Fruit fly (Drosophila melanogaster) whole organism, embryonic: Measurements from ENCODE around the gene CG7565.

Source experiments
- Asciz ChIP-seq: fragments of 200-800 bp; sonication (Bioruptor generic); optimal IDR thresholded peaks from 2 replicates; lab custom pipeline; 2017; ENCODE audit warnings: missing biosample characterization, mild to moderate bottlenecking, missing genetic modification characterization, missing genetic modification reagents
- B-H1 ChIP-seq: fragments of 200-800 bp; sonication (Bioruptor generic); IDR thresholded peaks from 3 replicates; pipeline ENCODE4 v1.3.6; 2022; ENCODE audit warnings: missing biosample characterization, missing genetic modification characterization
- Bgb ChIP-seq: fragments of 200-800 bp; sonication (Bioruptor generic); IDR thresholded peaks from 2 replicates; pipeline ENCODE4 v1.3.6; 2022; ENCODE audit warnings: missing biosample characterization, missing genetic modification characterization; ENCODE audit not compliant: partially characterized antibody
- CG10267 ChIP-seq: fragments of 200-800 bp; sonication (Bioruptor generic); optimal IDR thresholded peaks from 2 replicates; lab custom pipeline; 2018; ENCODE audit warnings: missing biosample characterization, mild to moderate bottlenecking, missing genetic modification characterization, moderate library complexity
- CG10979 ChIP-seq: fragments of 200-800 bp; sonication (Bioruptor generic); optimal IDR thresholded peaks from 2 replicates; lab custom pipeline; 2018; ENCODE audit warnings: missing biosample characterization, mild to moderate bottlenecking, missing genetic modification characterization, moderate library complexity
- CG1233 ChIP-seq: fragments of 200-800 bp; sonication (Bioruptor generic); optimal IDR thresholded peaks from 4 replicates; lab custom pipeline; 2018; ENCODE audit warnings: missing biosample characterization, mild to moderate bottlenecking, missing genetic modification characterization
- CG12391 ChIP-seq: fragments of 200-800 bp; sonication (Bioruptor generic); optimal IDR thresholded peaks from 3 replicates; lab custom pipeline; 2018; ENCODE audit warnings: missing biosample characterization, mild to moderate bottlenecking, missing genetic modification characterization, moderate library complexity
- CG14860 ChIP-seq: fragments of 200-800 bp; sonication (Bioruptor generic); IDR thresholded peaks from 3 replicates; pipeline ENCODE4 v1.3.6; 2022; ENCODE audit warnings: missing biosample characterization, missing genetic modification characterization; ENCODE audit not compliant: partially characterized antibody
- CG1792 ChIP-seq: fragments of 200-800 bp; sonication (Bioruptor generic); optimal IDR thresholded peaks from 2 replicates; lab custom pipeline; 2016; ENCODE audit warnings: missing biosample characterization, missing genetic modification characterization
- CG2199 ChIP-seq: fragments of 200-800 bp; sonication (Bioruptor generic); IDR thresholded peaks from 3 replicates; pipeline ENCODE4 v1.3.6; 2022; ENCODE audit warnings: missing biosample characterization, missing genetic modification characterization
- CG34422 ChIP-seq: fragments of 200-800 bp; sonication (Bioruptor generic); IDR thresholded peaks from 3 replicates; pipeline ENCODE4 v1.3.6; 2022; ENCODE audit warnings: missing biosample characterization, missing genetic modification characterization
- CG3838 ChIP-seq: fragments of 200-800 bp; sonication (Bioruptor generic); optimal IDR thresholded peaks from 3 replicates; lab custom pipeline; 2016; ENCODE audit warnings: missing biosample characterization, missing genetic modification characterization
- CG3995 ChIP-seq: fragments of 200-800 bp; sonication (Bioruptor generic); optimal IDR thresholded peaks from 3 replicates; lab custom pipeline; 2016; ENCODE audit warnings: missing biosample characterization, missing genetic modification characterization
- CG9215 ChIP-seq: fragments of 200-800 bp; sonication (Bioruptor generic); IDR thresholded peaks from 2 replicates; pipeline ENCODE4 v1.3.6; 2022; ENCODE audit warnings: missing biosample characterization, missing genetic modification characterization
- Dip3 ChIP-seq: fragments of 200-800 bp; sonication (Bioruptor generic); optimal IDR thresholded peaks from 3 replicates; lab custom pipeline; 2016; ENCODE audit warnings: missing biosample characterization, missing genetic modification characterization
- ERR ChIP-seq: fragments of 200-800 bp; sonication (Bioruptor generic); optimal IDR thresholded peaks from 2 replicates; lab custom pipeline; 2016; ENCODE audit warnings: missing biosample characterization, missing genetic modification characterization
- Elba2 ChIP-seq: fragments of 200-800 bp; sonication (Bioruptor generic); optimal IDR thresholded peaks from 3 replicates; lab custom pipeline; 2016; ENCODE audit warnings: missing biosample characterization, missing genetic modification characterization
- Fer1 ChIP-seq: fragments of 200-800 bp; sonication (Bioruptor generic); optimal IDR thresholded peaks from 2 replicates; lab custom pipeline; 2017; ENCODE audit warnings: missing biosample characterization, mild to moderate bottlenecking, missing genetic modification characterization
- GATAe ChIP-seq: fragments of 200-800 bp; sonication (Bioruptor generic); conservative IDR thresholded peaks from 2 replicates; pipeline ENCODE4 v1.3.6; 2022; ENCODE audit warnings: missing biosample characterization, missing genetic modification characterization
- Hey ChIP-seq: fragments of 200-800 bp; sonication (Bioruptor generic); optimal IDR thresholded peaks from 3 replicates; lab custom pipeline; 2018; ENCODE audit warnings: missing biosample characterization, mild to moderate bottlenecking, missing genetic modification characterization
- Hmr ChIP-seq: fragments of 200-800 bp; sonication (Bioruptor generic); optimal IDR thresholded peaks from 3 replicates; lab custom pipeline; 2017; ENCODE audit warnings: mild to moderate bottlenecking, missing biosample characterization, missing genetic modification reagents, missing genetic modification characterization
- Hsf ChIP-seq: fragments of 200-800 bp; sonication (Bioruptor generic); optimal IDR thresholded peaks from 3 replicates; lab custom pipeline; 2016; ENCODE audit warnings: missing biosample characterization, missing genetic modification characterization
- Lpt ChIP-seq: fragments of >200 bp; optimal IDR thresholded peaks from 2 replicates; lab custom pipeline; 2018; ENCODE audit warnings: missing biosample characterization, missing genetic modification characterization
- Nf-YB ChIP-seq: fragments of 200-800 bp; sonication (Bioruptor generic); optimal IDR thresholded peaks from 3 replicates; lab custom pipeline; 2019; ENCODE audit warnings: missing biosample characterization, mild to moderate bottlenecking, missing genetic modification characterization, moderate library complexity
- Ravus ChIP-seq: fragments of 200-800 bp; sonication (Bioruptor generic); IDR thresholded peaks from 2 replicates; pipeline ENCODE4 v1.3.6; 2022; ENCODE audit warnings: missing biosample characterization, missing genetic modification characterization
- Rx ChIP-seq: fragments of 200-800 bp; sonication (Bioruptor generic); IDR thresholded peaks from 2 replicates; pipeline ENCODE4 v1.3.6; 2022; ENCODE audit warnings: missing biosample characterization, missing genetic modification characterization
- Scr ChIP-seq: fragments of 200-800 bp; sonication (Bioruptor generic); IDR thresholded peaks from 2 replicates; pipeline ENCODE4 v1.3.6; 2022; ENCODE audit warnings: missing biosample characterization, missing genetic modification characterization; ENCODE audit not compliant: partially characterized antibody
- Sox102F ChIP-seq: fragments of 200-800 bp; sonication (Bioruptor generic); optimal IDR thresholded peaks from 2 replicates; lab custom pipeline; 2018; ENCODE audit warnings: missing biosample characterization, mild to moderate bottlenecking, missing genetic modification characterization, moderate library complexity
- Spps ChIP-seq: fragments of 200-800 bp; sonication (Bioruptor generic); optimal IDR thresholded peaks from 2 replicates; lab custom pipeline; 2018; ENCODE audit warnings: missing biosample characterization, mild to moderate bottlenecking, missing genetic modification characterization
- Sry-β ChIP-seq: fragments of 200-800 bp; sonication (Bioruptor generic); optimal IDR thresholded peaks from 2 replicates; lab custom pipeline; 2018; ENCODE audit warnings: missing biosample characterization, mild to moderate bottlenecking, missing genetic modification characterization, moderate library complexity
- Usf ChIP-seq: fragments of 200-800 bp; sonication (Bioruptor generic); optimal IDR thresholded peaks from 2 replicates; lab custom pipeline; 2017; ENCODE audit warnings: missing genotype, missing biosample characterization, missing genetic modification characterization
- ab ChIP-seq: fragments of 200-800 bp; sonication (Bioruptor generic); optimal IDR thresholded peaks from 2 replicates; lab custom pipeline; 2016; ENCODE audit warnings: missing biosample characterization, missing genetic modification characterization
- eve ChIP-seq, 2 experiments: fragments of >200 bp; optimal IDR thresholded peaks; 2 replicates each; lab custom pipeline; 2017; ENCODE audit warnings: missing biosample characterization in 2 of 2, missing genetic modification characterization in 2 of 2
- eyg ChIP-seq: fragments of 200-800 bp; sonication (Bioruptor generic); optimal IDR thresholded peaks from 3 replicates; lab custom pipeline; 2016; ENCODE audit warnings: missing biosample characterization, missing genetic modification characterization
- fd64A ChIP-seq: fragments of 200-800 bp; sonication (Bioruptor generic); optimal IDR thresholded peaks from 3 replicates; lab custom pipeline; 2018; ENCODE audit warnings: missing biosample characterization, mild to moderate bottlenecking, missing genetic modification characterization
- gem ChIP-seq: fragments of 200-800 bp; sonication (Bioruptor generic); optimal IDR thresholded peaks from 2 replicates; lab custom pipeline; 2019; ENCODE audit warnings: missing biosample characterization, mild to moderate bottlenecking, missing genetic modification characterization, moderate library complexity
- h ChIP-seq: fragments of >200 bp; optimal IDR thresholded peaks from 2 replicates; lab custom pipeline; 2017
- knrl ChIP-seq: fragments of 200-800 bp; sonication (Bioruptor generic); IDR thresholded peaks from 3 replicates; pipeline ENCODE4 v1.3.6; 2022; ENCODE audit warnings: missing biosample characterization, missing genetic modification characterization; ENCODE audit not compliant: partially characterized antibody
- lilli ChIP-seq: fragments of 200-800 bp; sonication (Bioruptor generic); optimal IDR thresholded peaks from 3 replicates; lab custom pipeline; 2016; ENCODE audit warnings: missing biosample characterization, missing genetic modification characterization
- lov ChIP-seq, 2 experiments: fragments of 200-800 bp in 1 of 2; fragments of >200 bp in 1 of 2; sonication (Bioruptor generic) in 1 of 2; IDR thresholded peaks in 1 of 2; optimal IDR thresholded peaks in 1 of 2; 2 replicates in 1 of 2; 3 replicates in 1 of 2; pipeline versions ENCODE4 v1.3.6 to Lab custom; 2017 to 2022; ENCODE audit warnings: missing biosample characterization in 1 of 2, missing genetic modification characterization in 1 of 2
- nerfin-1 ChIP-seq: fragments of 200-800 bp; sonication (Bioruptor generic); optimal IDR thresholded peaks from 3 replicates; lab custom pipeline; 2019; ENCODE audit warnings: missing biosample characterization, mild to moderate bottlenecking, missing genetic modification characterization, moderate library complexity
- pan ChIP-seq, 4 experiments: fragments of >200 bp in 3 of 4; fragments of 200-800 bp in 1 of 4; sonication (Bioruptor generic) in 1 of 4; optimal IDR thresholded peaks in 3 of 4; IDR thresholded peaks in 1 of 4; 2 replicates each; pipeline versions ENCODE4 v1.3.6 to Lab custom; 2017 to 2022; ENCODE audit warnings: missing biosample characterization in 2 of 4, missing genetic modification characterization in 2 of 4, mixed read lengths in 1 of 4
- pfk ChIP-seq: fragments of 200-800 bp; sonication (Bioruptor generic); optimal IDR thresholded peaks from 2 replicates; lab custom pipeline; 2018; ENCODE audit warnings: missing biosample characterization, mild to moderate bottlenecking, missing genetic modification characterization, moderate library complexity
- pho ChIP-seq: fragments of 200-800 bp; sonication (Bioruptor generic); optimal IDR thresholded peaks from 2 replicates; lab custom pipeline; 2016; ENCODE audit warnings: missing biosample characterization, missing genetic modification characterization
- ro ChIP-seq: fragments of 200-800 bp; sonication (Bioruptor generic); IDR thresholded peaks from 2 replicates; pipeline ENCODE4 v1.3.6; 2022; ENCODE audit warnings: missing biosample characterization, missing genetic modification characterization
- schlank ChIP-seq: fragments of 200-800 bp; sonication (Bioruptor generic); optimal IDR thresholded peaks from 2 replicates; lab custom pipeline; 2018; ENCODE audit warnings: missing biosample characterization, mild to moderate bottlenecking, missing genetic modification characterization
- shn ChIP-seq: fragments of 200-800 bp; sonication (Bioruptor generic); optimal IDR thresholded peaks from 3 replicates; lab custom pipeline; 2016; ENCODE audit warnings: missing biosample characterization, missing genetic modification characterization
- sr ChIP-seq: fragments of 200-800 bp; sonication (Bioruptor generic); IDR thresholded peaks from 3 replicates; pipeline ENCODE4 v1.3.6; 2022; ENCODE audit warnings: missing biosample characterization, missing genetic modification characterization
- trh ChIP-seq: fragments of 200-800 bp; sonication (Bioruptor generic); optimal IDR thresholded peaks from 2 replicates; lab custom pipeline; 2016; ENCODE audit warnings: missing biosample characterization, missing genetic modification characterization

The CG7565 gene

DNA sequence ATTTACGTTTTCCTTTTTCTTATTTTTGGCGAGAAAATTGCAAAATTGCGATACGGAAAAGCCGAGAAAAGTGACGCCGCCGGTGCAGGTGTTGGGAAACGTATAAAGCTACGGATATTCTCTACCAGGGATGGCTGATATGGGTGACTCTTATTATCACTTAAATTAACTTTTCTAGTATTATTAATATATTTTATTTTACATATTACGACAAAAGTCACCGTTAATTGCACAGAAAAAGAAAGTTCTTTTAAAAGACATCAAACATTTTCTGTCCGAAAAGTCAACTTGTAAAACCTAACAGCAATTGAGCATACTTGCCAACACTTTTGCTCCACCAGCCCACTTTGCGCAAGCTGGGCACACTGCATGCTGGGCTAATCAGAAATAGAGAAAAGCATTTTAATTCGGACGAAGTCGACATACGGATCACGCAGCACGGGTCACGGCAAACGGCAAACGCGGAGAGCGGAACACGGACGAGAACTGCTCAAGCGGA lies 36.2 kb upstream of the CG7565 start, which contains the start of the genes Cds and Uba2 (continued):
- TF ChIP-seq Usf (GFP tag; lab: Kevin White, UChicago), result peak; percentile 74
- TF ChIP-seq Scr, result peak; percentile 40
- peak; percentile 60 for TF ChIP-seq CG1792 (GFP tag; lab: Kevin White, UChicago)
- no peak for TF ChIP-seq lov (optimal IDR thresholded peaks at IDR 0.05; lab: Kevin White, UChicago)
- TF ChIP-seq lov (GFP tag; IDR thresholded peaks at IDR 0.05; lab: Robert Waterston, UW), result peak; percentile 77
- TF ChIP-seq ERR (GFP tag; lab: Kevin White, UChicago), result no peak
- TF ChIP-seq schlank (tag; lab: Kevin White, UChicago), result peak; percentile 80
- peak; percentile 75 for TF ChIP-seq Sry-β (GFP tag; lab: Kevin White, UChicago)
- TF ChIP-seq Ravus (GFP tag; lab: Robert Waterston, UW), result peak; percentile 66
- peak; percentile 37; the same call in 1 of the 2 replicates for TF ChIP-seq Bgb (GFP tag; lab: Robert Waterston, UW)
- TF ChIP-seq lilli, result peak; percentile 94
- peak; percentile 99 for TF ChIP-seq CG10267 (tag; lab: Kevin White, UChicago)
- TF ChIP-seq Spps (tag; lab: Kevin White, UChicago), result peak; percentile 71
- TF ChIP-seq CG9215 (GFP tag; lab: Robert Waterston, UW), result peak; percentile 93
- TF ChIP-seq Hey (tag; lab: Kevin White, UChicago), result no peak
- peak; percentile 62 for TF ChIP-seq CG3838 (GFP tag; lab: Kevin White, UChicago)
- peak; percentile 41 for TF ChIP-seq ab (GFP tag; lab: Kevin White, UChicago)
- TF ChIP-seq pan (optimal IDR thresholded peaks at IDR 0.05; lab: Kevin White, UChicago), result no peak
- TF ChIP-seq pan (GFP tag; optimal IDR thresholded peaks at IDR 0.05 in 1 of 2, IDR thresholded peaks at IDR 0.05 in 1 of 2), result peak in 1 of 2 experiments; percentile 91
- TF ChIP-seq Elba2 (GFP tag; lab: Kevin White, UChicago), result peak; percentile 85
- peak; percentile 73 for TF ChIP-seq Nf-YB
- TF ChIP-seq CG3995 (GFP tag; lab: Kevin White, UChicago), result peak; percentile 81
- TF ChIP-seq Dip3, result peak; percentile 73
- TF ChIP-seq eve (GFP tag; optimal IDR thresholded peaks at IDR 0.05; lab: Kevin White, UChicago), result no peak
- TF ChIP-seq fd64A (GFP tag; lab: Kevin White, UChicago), result peak; percentile 49
- peak; percentile 87 for TF ChIP-seq Rx (GFP tag; lab: Robert Waterston, UW)
- TF ChIP-seq ro (GFP tag; lab: Robert Waterston, UW), result peak; percentile 65
- TF ChIP-seq pfk, result peak; percentile 65
- TF ChIP-seq knrl (GFP tag; lab: Robert Waterston, UW), result peak; percentile 57; the same call in 2 of the 3 replicates
- peak; percentile 59 for TF ChIP-seq eyg
- peak; percentile 86 for TF ChIP-seq CG1233 (GFP tag; lab: Kevin White, UChicago)
- peak; percentile 87 for TF ChIP-seq Hsf (GFP tag; lab: Kevin White, UChicago)
- no peak for TF ChIP-seq CG14860 (GFP tag; lab: Robert Waterston, UW)
- TF ChIP-seq Sox102F (GFP tag; lab: Kevin White, UChicago), result peak; percentile 94
- TF ChIP-seq Fer1 (GFP tag; lab: Kevin White, UChicago), result peak; percentile 95
- peak; percentile 85 for TF ChIP-seq Asciz (GFP tag; lab: Kevin White, UChicago)
- peak; percentile 92 for TF ChIP-seq nerfin-1 (tag; lab: Kevin White, UChicago)
- TF ChIP-seq GATAe (GFP tag; lab: Robert Waterston, UW), result peak; percentile 89; the same call in 1 of the 2 replicates
- TF ChIP-seq trh (GFP tag; lab: Kevin White, UChicago), result peak; percentile 71
- TF ChIP-seq shn, result peak; percentile 75
- TF ChIP-seq pho, result peak; percentile 80
- TF ChIP-seq h (lab: Kevin White, UChicago), result no peak
- TF ChIP-seq CG12391 (tag; lab: Kevin White, UChicago), result peak; percentile 96
- TF ChIP-seq Lpt (GFP tag; lab: Kevin White, UChicago), result no peak
- TF ChIP-seq CG10979 (tag; lab: Kevin White, UChicago), result peak; percentile 84
- peak; percentile 24; the same call in 1 of the 3 replicates for TF ChIP-seq sr (GFP tag; lab: Robert Waterston, UW)
- TF ChIP-seq CG34422 (GFP tag; lab: Robert Waterston, UW), result peak; percentile 94
- peak; percentile 76 for TF ChIP-seq B-H1 (GFP tag; lab: Robert Waterston, UW)
- peak; percentile 96 for TF ChIP-seq gem (tag; lab: Kevin White, UChicago)
- no peak for TF ChIP-seq Hmr (GFP tag; lab: Kevin White, UChicago)
- 0 out of 3 replicates have a peak, but pooled peaks have one; percentile 8 for TF ChIP-seq CG2199
